Worm (Caenorhabditis elegans): Measurements from ENCODE around the gene F22B3.10.

DNA sequence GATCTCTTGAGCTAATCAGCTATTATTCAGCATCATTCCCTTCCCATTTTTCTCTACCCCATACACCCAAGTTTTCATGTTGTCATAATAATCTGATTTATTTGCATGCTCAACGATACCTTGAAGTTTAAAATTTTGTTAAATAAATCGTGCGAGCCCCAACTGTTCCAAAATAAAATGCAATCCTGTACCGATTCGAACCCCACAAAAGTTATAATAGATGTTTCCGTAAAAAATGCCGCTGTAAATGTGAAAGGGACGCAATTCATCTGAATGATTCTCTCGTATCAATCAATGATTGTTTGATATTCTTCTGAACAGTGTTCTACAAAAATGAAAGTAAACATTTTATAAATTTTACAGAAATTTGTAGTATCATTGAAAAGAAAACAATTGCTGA lies 37.4 kb downstream of the F22B3.10 start:
- TF ChIP-seq him-1 (tag; optimal IDR thresholded peaks at IDR 0.05) (no peak), dao-5 (tag; optimal IDR thresholded peaks at IDR 0.05) (no peak)

Measured in whole organism, L4/young adult.